Fruit fly (Drosophila melanogaster) whole organism, prepupa: ENCODE results near the gene Ets65A.

Experiments
- CG10669 ChIP-seq: fragments of 200-800 bp; sonication (Bioruptor generic); optimal IDR thresholded peaks from 3 replicates; lab custom pipeline; 2018; ENCODE audit warnings: missing biosample characterization, mild to moderate bottlenecking, missing genetic modification characterization, moderate library complexity
- CG11294 ChIP-seq: fragments of 200-800 bp; sonication (Bioruptor generic); IDR thresholded peaks from 2 replicates; pipeline ENCODE4 v1.3.6; 2022; ENCODE audit warnings: missing biosample characterization, missing genetic modification characterization
- Gug ChIP-seq: fragments of 200-800 bp; sonication (Bioruptor generic); IDR thresholded peaks from 2 replicates; pipeline ENCODE4 v1.3.6; 2022; ENCODE audit warnings: missing biosample characterization, missing genetic modification characterization
- salr ChIP-seq, 2 experiments: fragments of 200-800 bp; sonication (Bioruptor generic); optimal IDR thresholded peaks; 3 replicates each; lab custom pipeline; 2016 to 2018; ENCODE audit warnings: missing biosample characterization in 2 of 2, missing genetic modification characterization in 2 of 2, mild to moderate bottlenecking in 1 of 2

dm6 chr3L:6132009-6132408, 34.6 kb downstream of the Ets65A start, which contains the start of gene Cpr65Au:
- TF ChIP-seq CG10669 (GFP tag; lab: Kevin White, UChicago) = no peak
- TF ChIP-seq salr (GFP tag; optimal IDR thresholded peaks at IDR 0.05; lab: Kevin White, UChicago) = no peak
- TF ChIP-seq Gug = no peak
- TF ChIP-seq CG11294 (GFP tag; lab: Robert Waterston, UW) = no peak
